Fruit fly (Drosophila melanogaster): Measurements from ENCODE around the gene CG2656.

The CG2656 gene

dm6 chr3R:7154586-7155357, 10.2 kb downstream of the CG2656 start, which contains the start of gene MAGE (continued):
- TF ChIP-seq CG17612 (GFP tag; IDR thresholded peaks at IDR 0.05) (no peak), B-H1 (GFP tag; IDR thresholded peaks at IDR 0.05) (no peak), tup (GFP tag; optimal IDR thresholded peaks at IDR 0.05) (no peak), Mad (GFP tag; optimal IDR thresholded peaks at IDR 0.05) (no peak), pzg (GFP tag; optimal IDR thresholded peaks at IDR 0.05) (peak; percentile 51), ewg (GFP tag; optimal IDR thresholded peaks at IDR 0.05) (no peak), otp (GFP tag; IDR thresholded peaks at IDR 0.05) (no peak), gcm2 (GFP tag; optimal IDR thresholded peaks at IDR 0.05) (no peak), ham (GFP tag; IDR thresholded peaks at IDR 0.05) (no peak)

dm6 chr3R:7157102-7157501, 12.6 kb downstream of the CG2656 start:
- no peak for TF ChIP-seq hth (optimal IDR thresholded peaks at IDR 0.05)
- no peak for TF ChIP-seq NfI (GFP tag; optimal IDR thresholded peaks at IDR 0.05)
- peak; percentile 32 for TF ChIP-seq CG9932 (GFP tag; IDR thresholded peaks at IDR 0.05)
- TF ChIP-seq disco-r (GFP tag; optimal IDR thresholded peaks at IDR 0.05) = no peak
- no peak for TF ChIP-seq D (optimal IDR thresholded peaks at IDR 0.05)
- TF ChIP-seq D (GFP tag; optimal IDR thresholded peaks at IDR 0.05) = no peak
- TF ChIP-seq chinmo (GFP tag; IDR thresholded peaks at IDR 0.05; ENCODE audit: partially characterized antibody) = peak; percentile 69; the same call in 2 of the 4 replicates
- peak; percentile 30 for TF ChIP-seq Med (GFP tag)
- TF ChIP-seq CG13894 (tag; optimal IDR thresholded peaks at IDR 0.05) = peak; percentile 33
- TF ChIP-seq CG12769 (tag; optimal IDR thresholded peaks at IDR 0.05) = peak; percentile 43
- TF ChIP-seq sd (tag; optimal IDR thresholded peaks at IDR 0.05) = peak; percentile 67
- no peak for TF ChIP-seq bsh (GFP tag; optimal IDR thresholded peaks at IDR 0.05)

DNA sequence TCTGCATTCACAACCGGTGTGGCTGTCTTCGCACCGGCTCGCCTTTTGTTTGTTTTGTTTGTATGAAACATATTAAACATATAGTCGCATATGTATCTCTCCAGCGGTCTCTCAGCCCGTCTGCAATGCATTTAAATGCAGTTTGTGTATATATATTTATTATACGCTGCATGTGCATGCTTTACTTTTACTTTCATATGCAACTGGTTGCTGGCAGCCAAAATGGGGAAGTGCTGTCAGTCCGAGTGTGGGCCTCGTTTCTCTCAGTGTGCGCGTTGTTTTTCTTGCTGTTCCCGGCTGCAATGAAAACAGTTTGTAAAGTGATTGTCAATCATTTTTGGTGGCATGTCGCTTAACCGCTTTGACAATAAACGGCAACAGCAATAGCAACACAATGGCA, 15.1 kb downstream of the CG2656 start:
- TF ChIP-seq crc (GFP tag; optimal IDR thresholded peaks at IDR 0.05) (no peak), zf30C (GFP tag; optimal IDR thresholded peaks at IDR 0.05) (peak; percentile 13), kni (GFP tag; optimal IDR thresholded peaks at IDR 0.05) (peak; percentile 19), Med (GFP tag) (peak; percentile 44), Usf (GFP tag; optimal IDR thresholded peaks at IDR 0.05) (no peak), NC2α (GFP tag; optimal IDR thresholded peaks at IDR 0.05) (no peak), Ets65A (GFP tag) (peak; percentile 32), Blimp-1 (GFP tag; optimal IDR thresholded peaks at IDR 0.05) (peak; percentile 96)

DNA sequence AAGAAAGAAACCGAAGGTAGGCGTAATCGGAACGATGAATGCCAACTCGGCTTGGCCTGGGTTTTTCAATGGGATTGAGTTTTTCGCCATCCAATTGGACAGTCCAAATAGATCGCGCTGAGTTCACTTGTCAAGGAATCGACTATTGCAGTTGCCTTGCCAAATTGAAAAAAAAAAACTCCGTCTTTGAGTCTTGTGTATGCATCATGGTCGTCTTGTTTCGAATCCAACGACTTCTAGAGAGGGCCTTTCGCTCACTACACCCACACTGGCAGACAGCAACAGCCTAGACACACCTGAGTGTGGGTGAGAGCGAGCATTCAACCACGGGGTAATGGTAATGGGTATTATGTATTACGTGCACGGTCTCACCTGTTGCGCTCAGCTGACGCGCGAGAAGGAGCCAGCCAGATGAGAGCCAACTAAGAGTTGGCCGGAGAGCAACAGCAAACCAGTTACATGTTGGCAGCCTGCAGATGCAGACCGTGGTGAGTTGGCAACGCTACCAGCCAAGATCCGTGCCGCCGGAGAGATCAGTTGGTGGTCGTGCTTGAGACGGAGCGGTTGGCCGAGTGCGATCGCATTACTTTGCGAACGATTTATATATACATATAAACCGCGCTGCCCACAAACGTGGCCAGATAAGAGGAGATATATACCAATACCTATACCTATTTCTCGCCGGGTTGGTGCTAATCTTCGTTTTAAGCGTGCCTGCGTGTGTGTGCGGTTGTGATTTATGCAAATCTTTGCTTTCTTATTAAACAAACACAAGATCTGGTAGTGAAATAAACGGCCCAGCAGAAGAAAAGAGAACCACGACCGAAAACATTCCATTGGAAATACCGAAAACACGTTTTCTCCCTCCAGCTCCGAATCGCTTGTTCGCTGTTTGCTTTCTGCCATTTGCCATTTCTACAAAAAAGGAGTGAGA, 18.1 kb downstream of the CG2656 start, which contains the start of gene sas:
TSS of gene sas (plus strand) at position 453 of the 934 bp plus-strand sequence.
- TF ChIP-seq CG10959 (GFP tag; IDR thresholded peaks at IDR 0.05) (no peak), CG8359 (GFP tag; optimal IDR thresholded peaks at IDR 0.05; ENCODE audit: borderline replicate concordance) (no peak), CG43689 (GFP tag; IDR thresholded peaks at IDR 0.05) (no peak), Hmr (GFP tag; optimal IDR thresholded peaks at IDR 0.05) (no peak), CG1529 (GFP tag; optimal IDR thresholded peaks at IDR 0.05) (no peak), pita (GFP tag; optimal IDR thresholded peaks at IDR 0.05) (no peak), wor (GFP tag; IDR thresholded peaks at IDR 0.05) (no peak), knrl (GFP tag; IDR thresholded peaks at IDR 0.05; ENCODE audit: partially characterized antibody) (no peak), crp (GFP tag; optimal IDR thresholded peaks at IDR 0.05) (peak in 1 of 2 experiments; percentile 27), sd (tag; optimal IDR thresholded peaks at IDR 0.05) (peak; percentile 64), ro (GFP tag; IDR thresholded peaks at IDR 0.05) (no peak), CG34376 (GFP tag; optimal IDR thresholded peaks at IDR 0.05) (no peak), dati (GFP tag; IDR thresholded peaks at IDR 0.05) (no peak), br (optimal IDR thresholded peaks at IDR 0.05) (no peak), prd (optimal IDR thresholded peaks at IDR 0.05) (no peak), prd (GFP tag; IDR thresholded peaks at IDR 0.05) (no peak), CG14965 (GFP tag; optimal IDR thresholded peaks at IDR 0.05; ENCODE audit: borderline replicate concordance) (no peak), nom (GFP tag; optimal IDR thresholded peaks at IDR 0.05) (peak; percentile 45)
